Fruit fly (Drosophila melanogaster) whole organism, embryonic: ENCODE data around the gene CG14282.

ENCODE experiments used
- Blimp-1 ChIP-seq: fragments of 200-800 bp; sonication (Bioruptor generic); optimal IDR thresholded peaks from 3 replicates; lab custom pipeline; 2018; ENCODE audit warnings: missing biosample characterization, missing genetic modification characterization, mild to moderate bottlenecking, moderate library complexity, missing genetic modification reagents
- CG13894 ChIP-seq: fragments of 200-800 bp; sonication (Bioruptor generic); optimal IDR thresholded peaks from 3 replicates; lab custom pipeline; 2018; ENCODE audit warnings: missing biosample characterization, mild to moderate bottlenecking, missing genetic modification characterization, moderate library complexity
- CG7745 ChIP-seq: fragments of 200-800 bp; sonication (Bioruptor generic); optimal IDR thresholded peaks from 2 replicates; lab custom pipeline; 2018; ENCODE audit warnings: missing biosample characterization, mild to moderate bottlenecking, missing genetic modification characterization, moderate library complexity
- Lpt ChIP-seq: fragments of >200 bp; optimal IDR thresholded peaks from 2 replicates; lab custom pipeline; 2018; ENCODE audit warnings: missing biosample characterization, missing genetic modification characterization
- en ChIP-seq: fragments of 200-800 bp; sonication (Bioruptor generic); optimal IDR thresholded peaks from 2 replicates; lab custom pipeline; 2016; ENCODE audit warnings: missing biosample characterization, missing genetic modification characterization

DNA sequence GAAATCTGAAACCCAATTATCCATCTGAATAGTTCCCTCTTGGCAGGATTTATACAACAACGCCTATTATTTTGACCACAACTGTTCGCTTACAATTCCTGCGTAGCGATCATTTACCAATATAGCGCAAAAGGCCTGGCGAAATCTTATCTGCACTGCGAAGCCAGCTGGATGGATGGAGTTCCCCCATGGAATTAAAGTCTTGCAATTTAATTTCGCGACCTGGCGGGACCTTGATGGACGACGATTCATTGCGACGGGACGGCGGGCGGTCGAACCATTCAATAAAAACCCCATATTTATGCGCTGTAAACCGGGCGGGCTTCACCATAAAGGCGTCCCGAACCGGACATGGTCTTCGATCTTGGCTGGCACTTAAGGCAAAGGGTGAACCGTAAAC is 24.0 kb upstream of the CG14282 start:
- TF ChIP-seq en (GFP tag; lab: Kevin White, UChicago) (no peak), Lpt (GFP tag; lab: Kevin White, UChicago) (no peak), Blimp-1 (GFP tag; lab: Kevin White, UChicago) (no peak), CG13894 (tag; lab: Kevin White, UChicago) (no peak), CG7745 (tag; lab: Kevin White, UChicago) (no peak)
